Worm (Caenorhabditis elegans) whole organism, L1 larva: ENCODE data around the gene srh-201.

ENCODE experiments used
- C04F5.9 ChIP-seq: sonication (generic microtip); optimal IDR thresholded peaks from 2 replicates; lab custom pipeline; 2016; ENCODE audit warnings: missing genetic modification characterization, missing compliant biosample characterization
- C34B4.2 ChIP-seq: sonication (generic microtip); optimal IDR thresholded peaks from 2 replicates; lab custom pipeline; 2017; ENCODE audit warnings: mild to moderate bottlenecking, missing genetic modification characterization, missing compliant biosample characterization
- Y116A8C.19 ChIP-seq: sonication (generic microtip); optimal IDR thresholded peaks from 2 replicates; lab custom pipeline; 2016; ENCODE audit warnings: missing compliant biosample characterization, missing genetic modification characterization, borderline replicate concordance
- blmp-1 ChIP-seq: fragments of 150-350 bp; optimal IDR thresholded peaks from 2 replicates; lab custom pipeline; 2014; ENCODE audit warnings: missing biosample characterization, missing genetic modification characterization
- ceh-63 ChIP-seq: fragments of 200-800 bp; sonication (Bioruptor generic); optimal IDR thresholded peaks from 2 replicates; lab custom pipeline; 2018; ENCODE audit warnings: mild to moderate bottlenecking, missing genetic modification characterization, missing compliant biosample characterization
- ceh-90 ChIP-seq: sonication (generic microtip); optimal IDR thresholded peaks from 2 replicates; lab custom pipeline; 2016; ENCODE audit warnings: missing genetic modification characterization, missing compliant biosample characterization
- ces-1 ChIP-seq: fragments of 150-350 bp; optimal IDR thresholded peaks from 2 replicates; lab custom pipeline; 2014; ENCODE audit warnings: missing biosample characterization, missing genetic modification reagents, missing genetic modification characterization
- dpl-1 ChIP-seq, 3 experiments: fragments of 150-350 bp in 2 of 3; sonication (generic microtip) in 1 of 3; optimal IDR thresholded peaks; 2 replicates each; lab custom pipeline; 2014 to 2017; ENCODE audit warnings: missing biosample characterization in 3 of 3, missing genetic modification characterization in 3 of 3, missing genetic modification reagents in 3 of 3
- efl-1 ChIP-seq, 4 experiments: fragments of 150-350 bp; optimal IDR thresholded peaks in 3 of 4; peaks in 1 of 4; 1 replicate in 1 of 4; 2 replicates in 3 of 4; lab custom pipeline; 2014; ENCODE audit warnings: missing biosample characterization in 2 of 4, missing genetic modification characterization in 2 of 4, missing genetic modification reagents in 2 of 4
- egl-13 ChIP-seq: sonication (generic microtip); optimal IDR thresholded peaks from 2 replicates; lab custom pipeline; 2016; ENCODE audit warnings: missing genotype, missing genetic modification reagents, missing genetic modification characterization, missing compliant biosample characterization
- egl-27 ChIP-seq, 2 experiments: fragments of 150-350 bp in 1 of 2; sonication (generic microtip); optimal IDR thresholded peaks; 3 replicates each; lab custom pipeline; 2017 to 2018; ENCODE audit warnings: missing biosample characterization in 2 of 2, missing genetic modification characterization in 2 of 2, missing genetic modification reagents in 2 of 2
- elt-2 ChIP-seq: sonication (generic microtip); optimal IDR thresholded peaks from 2 replicates; lab custom pipeline; 2016; ENCODE audit warnings: missing genetic modification characterization, mild to moderate bottlenecking, inconsistent platforms, missing compliant biosample characterization, missing genetic modification reagents
- elt-3 ChIP-seq, 6 experiments: fragments of 150-350 bp in 1 of 6; sonication (generic microtip); optimal IDR thresholded peaks; 2 replicates each; lab custom pipeline; 2017 to 2018; ENCODE audit warnings: missing biosample characterization in 6 of 6, missing genetic modification characterization in 6 of 6, inconsistent platforms in 1 of 6
- ets-5 ChIP-seq: fragments of 200-800 bp; sonication (Bioruptor generic); IDR thresholded peaks from 2 replicates; pipeline ENCODE4 v1.3.6; 2022; ENCODE audit warnings: missing genetic modification characterization, missing compliant biosample characterization
- fkh-4 ChIP-seq: sonication (generic microtip); optimal IDR thresholded peaks from 2 replicates; lab custom pipeline; 2016; ENCODE audit warnings: missing compliant biosample characterization, missing genetic modification characterization, borderline replicate concordance
- fkh-8 ChIP-seq: sonication (generic microtip); optimal IDR thresholded peaks from 2 replicates; lab custom pipeline; 2016; ENCODE audit warnings: mild to moderate bottlenecking, missing genetic modification characterization, missing compliant biosample characterization
- fos-1 ChIP-seq: fragments of 150-350 bp; optimal IDR thresholded peaks from 2 replicates; lab custom pipeline; 2014; ENCODE audit warnings: missing biosample characterization, missing genetic modification characterization
- hlh-4 ChIP-seq: sonication (generic microtip); optimal IDR thresholded peaks from 2 replicates; lab custom pipeline; 2016; ENCODE audit warnings: mild to moderate bottlenecking, missing genetic modification characterization, missing compliant biosample characterization
- hpl-2 ChIP-seq: fragments of 150-350 bp; optimal IDR thresholded peaks from 2 replicates; lab custom pipeline; 2014; ENCODE audit warnings: missing biosample characterization, missing genetic modification reagents, missing genetic modification characterization
- isw-1 ChIP-seq: fragments of 200-800 bp; sonication (Bioruptor generic); IDR thresholded peaks from 2 replicates; pipeline ENCODE4 v1.3.6; 2022; ENCODE audit warnings: missing genetic modification characterization, missing compliant biosample characterization
- jun-1 ChIP-seq: fragments of 150-350 bp; optimal IDR thresholded peaks from 2 replicates; lab custom pipeline; 2014; ENCODE audit warnings: missing biosample characterization, missing genetic modification reagents, missing genetic modification characterization
- lin-35 ChIP-seq, 2 experiments: fragments of 150-350 bp; optimal IDR thresholded peaks; 2 replicates each; lab custom pipeline; 2014; ENCODE audit warnings: missing biosample characterization in 2 of 2, missing genetic modification characterization in 2 of 2, missing genetic modification reagents in 2 of 2
- lin-39 ChIP-seq: fragments of 150-350 bp; optimal IDR thresholded peaks from 2 replicates; lab custom pipeline; 2014; ENCODE audit warnings: missing biosample characterization, missing genetic modification reagents, missing genetic modification characterization
- lsy-2 ChIP-seq, 2 experiments: fragments of 150-350 bp; optimal IDR thresholded peaks; 2 replicates each; lab custom pipeline; 2014; ENCODE audit warnings: missing biosample characterization in 2 of 2, missing genetic modification characterization in 2 of 2
- mep-1 ChIP-seq: fragments of 150-350 bp; optimal IDR thresholded peaks from 2 replicates; lab custom pipeline; 2014; ENCODE audit warnings: missing biosample characterization, missing genetic modification characterization
- nhr-11 ChIP-seq: fragments of 150-350 bp; optimal IDR thresholded peaks from 2 replicates; lab custom pipeline; 2014; ENCODE audit warnings: missing biosample characterization, missing genetic modification characterization
- nhr-19 ChIP-seq: fragments of 200-800 bp; sonication (Bioruptor generic); conservative IDR thresholded peaks from 2 replicates; pipeline ENCODE4 v1.3.6; 2022; ENCODE audit warnings: missing genetic modification characterization, missing compliant biosample characterization
- nhr-20 ChIP-seq: sonication (generic microtip); optimal IDR thresholded peaks from 2 replicates; lab custom pipeline; 2016; ENCODE audit warnings: mild to moderate bottlenecking, missing genetic modification characterization, missing compliant biosample characterization
- nhr-71 ChIP-seq: sonication (generic microtip); optimal IDR thresholded peaks from 2 replicates; lab custom pipeline; 2016; ENCODE audit warnings: mild to moderate bottlenecking, missing genetic modification characterization, moderate library complexity, missing compliant biosample characterization
- nhr-76 ChIP-seq: sonication (generic microtip); optimal IDR thresholded peaks from 2 replicates; lab custom pipeline; 2017; ENCODE audit warnings: missing biosample characterization, missing genetic modification characterization
- nhr-77 ChIP-seq: fragments of 150-350 bp; optimal IDR thresholded peaks from 2 replicates; lab custom pipeline; 2014; ENCODE audit warnings: missing biosample characterization, missing genetic modification characterization
- nhr-84 ChIP-seq: sonication (generic microtip); optimal IDR thresholded peaks from 2 replicates; lab custom pipeline; 2017; ENCODE audit warnings: missing biosample characterization, missing genetic modification characterization
- nhr-85 ChIP-seq: sonication (generic microtip); peaks from one replicate; lab custom pipeline; 2016; ENCODE audit warnings: missing genetic modification characterization, inconsistent platforms, missing compliant biosample characterization
- pag-3 ChIP-seq: sonication (generic microtip); optimal IDR thresholded peaks from 2 replicates; lab custom pipeline; 2017; ENCODE audit warnings: missing genetic modification characterization, mild to moderate bottlenecking, missing compliant biosample characterization, antibody characterized with exemption, borderline replicate concordance; ENCODE audit not compliant: insufficient read depth
- pax-3 ChIP-seq: fragments of 200-800 bp; sonication (Bioruptor generic); optimal IDR thresholded peaks from 2 replicates; lab custom pipeline; 2018; ENCODE audit warnings: mild to moderate bottlenecking, missing genetic modification characterization, moderate library complexity, missing compliant biosample characterization
- pqm-1 ChIP-seq: sonication (generic microtip); optimal IDR thresholded peaks from 3 replicates; lab custom pipeline; 2017; ENCODE audit warnings: missing biosample characterization, missing genetic modification characterization
- rnt-1 ChIP-seq: sonication (generic microtip); optimal IDR thresholded peaks from 2 replicates; lab custom pipeline; 2016; ENCODE audit warnings: mild to moderate bottlenecking, missing genetic modification characterization, moderate library complexity, missing compliant biosample characterization
- snpc-4 ChIP-seq: fragments of 150-350 bp; optimal IDR thresholded peaks from 2 replicates; lab custom pipeline; 2014; ENCODE audit warnings: missing biosample characterization, missing genetic modification characterization
- snu-23 ChIP-seq: sonication (generic microtip); optimal IDR thresholded peaks from 2 replicates; lab custom pipeline; 2016; ENCODE audit warnings: missing genetic modification characterization, missing compliant biosample characterization
- sup-37 ChIP-seq: fragments of 200-800 bp; sonication (Bioruptor generic); optimal IDR thresholded peaks from 2 replicates; lab custom pipeline; 2018; ENCODE audit warnings: mild to moderate bottlenecking, missing genetic modification characterization, missing compliant biosample characterization
- unc-130 ChIP-seq: fragments of 150-350 bp; optimal IDR thresholded peaks from 2 replicates; lab custom pipeline; 2017; ENCODE audit warnings: missing biosample characterization, missing genetic modification characterization, inconsistent platforms
- unc-30 ChIP-seq: sonication (generic microtip); optimal IDR thresholded peaks from 2 replicates; lab custom pipeline; 2017; ENCODE audit warnings: missing biosample characterization, missing genetic modification characterization
- unc-86 ChIP-seq: sonication (generic microtip); optimal IDR thresholded peaks from 2 replicates; lab custom pipeline; 2016; ENCODE audit warnings: missing genetic modification characterization, missing compliant biosample characterization
- vab-15 ChIP-seq: sonication (generic microtip); optimal IDR thresholded peaks from 2 replicates; lab custom pipeline; 2017; ENCODE audit warnings: missing genotype, mild to moderate bottlenecking, missing genetic modification characterization, missing compliant biosample characterization
- zip-4 ChIP-seq: fragments of 200-800 bp; sonication (Bioruptor generic); optimal IDR thresholded peaks from 2 replicates; lab custom pipeline; 2018; ENCODE audit warnings: mild to moderate bottlenecking, missing genetic modification characterization, moderate library complexity, missing compliant biosample characterization
- ztf-11 ChIP-seq, 2 experiments: sonication (generic microtip); optimal IDR thresholded peaks; 2 replicates each; lab custom pipeline; 2016 to 2017; ENCODE audit warnings: missing genetic modification characterization in 2 of 2, missing biosample characterization in 1 of 2, missing compliant biosample characterization in 1 of 2
- ztf-4 ChIP-seq: fragments of 150-350 bp; optimal IDR thresholded peaks from 2 replicates; lab custom pipeline; 2014; ENCODE audit warnings: missing biosample characterization, missing genetic modification characterization

The srh-201 gene

DNA sequence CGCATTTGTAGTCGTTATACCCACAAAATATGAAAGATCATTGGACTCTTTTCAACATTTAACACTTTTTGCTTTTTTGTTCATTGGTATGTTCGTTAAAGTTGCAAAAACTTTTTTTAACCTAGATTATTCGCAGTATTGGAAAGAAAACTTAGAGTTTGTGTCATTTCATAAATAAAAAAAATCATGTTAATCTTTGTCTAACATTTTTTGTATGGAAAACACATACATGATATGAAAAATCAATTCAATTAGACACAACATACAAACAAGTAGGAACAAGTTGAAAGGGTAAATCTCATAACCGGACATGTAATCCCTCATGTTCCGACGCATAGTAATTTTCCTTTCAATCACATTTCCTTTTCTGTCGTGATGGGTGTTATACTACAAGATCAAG lies 12.5 kb downstream of the srh-201 start, which contains the start of gene F59E11.2:
F59E11.2 (plus strand) TSS at position 301 of the 400 bp plus-strand sequence.
- no peak for TF ChIP-seq unc-30 (tag; lab: Kevin White, UChicago)
- TF ChIP-seq, all 84 proteins: peak for 0

DNA sequence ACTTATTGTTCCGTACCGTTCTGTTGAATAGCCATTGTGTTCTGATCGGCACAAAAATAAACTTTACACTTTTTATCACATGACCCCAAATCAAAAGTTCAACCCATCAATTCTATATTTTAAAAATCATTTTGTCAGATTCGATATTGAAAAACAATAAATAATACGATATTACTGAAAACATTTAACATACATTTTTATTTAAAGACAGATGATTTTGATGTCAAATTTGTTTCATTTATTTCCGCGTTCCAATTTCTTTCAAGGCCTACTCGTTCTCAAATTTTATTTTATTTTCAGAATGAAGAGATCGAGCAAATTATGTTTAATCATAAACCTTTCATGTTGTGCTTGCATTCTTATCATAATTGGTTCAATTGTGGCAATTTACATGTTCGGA lies 18.9 kb downstream of the srh-201 start, which contains the start of gene F59E11.5:
F59E11.5 (plus strand) TSS at position 301 of the 400 bp plus-strand sequence.
- no peak for TF ChIP-seq hlh-4 (tag; lab: Kevin White, UChicago)
- TF ChIP-seq nhr-11 = no peak
- TF ChIP-seq ceh-63 = no peak
- no peak for TF ChIP-seq C34B4.2 (tag; lab: Kevin White, UChicago)
- no peak for TF ChIP-seq lin-35 (GFP tag; optimal IDR thresholded peaks at IDR 0.05; lab: Kevin White, UChicago)
- no peak for TF ChIP-seq ceh-90 (tag; lab: Kevin White, UChicago)
- no peak for TF ChIP-seq unc-130 (tag; lab: Kevin White, UChicago)
- no peak for TF ChIP-seq nhr-19 (GFP tag; lab: Robert Waterston, UW)
- no peak for TF ChIP-seq jun-1 (tag; lab: Kevin White, UChicago)
- no peak for TF ChIP-seq nhr-84 (tag; lab: Kevin White, UChicago)
- TF ChIP-seq ces-1 (GFP tag; lab: Kevin White, UChicago) = no peak
- no peak for TF ChIP-seq hpl-2 (GFP tag; lab: Kevin White, UChicago)
- TF ChIP-seq, all 84 proteins: peak for 0

DNA sequence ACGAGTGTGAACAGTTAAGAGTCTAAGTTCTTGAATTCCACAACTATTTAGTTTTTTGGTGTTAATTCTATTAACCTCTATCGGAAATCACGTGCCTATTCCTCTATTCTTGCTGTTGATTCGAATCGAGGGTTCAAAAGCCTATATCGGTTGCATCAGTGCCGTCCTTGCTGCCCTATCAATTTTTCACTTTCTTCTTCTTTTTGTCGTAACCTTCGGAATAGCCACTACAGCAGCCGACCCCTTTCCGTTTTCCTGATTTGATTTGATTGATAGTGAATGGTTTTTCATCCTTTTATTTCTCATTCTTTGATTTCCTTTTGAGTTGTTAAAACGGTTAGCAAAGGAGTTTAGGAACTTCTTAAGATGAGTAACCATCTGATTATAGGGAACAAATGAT lies 19.4 kb downstream of the srh-201 start:
- no peak for TF ChIP-seq fkh-4
- no peak for TF ChIP-seq fkh-8 (tag; lab: Kevin White, UChicago)
- no peak for TF ChIP-seq pag-3 (tag; lab: Kevin White, UChicago)
- TF ChIP-seq Y116A8C.19 (tag; lab: Kevin White, UChicago) = no peak
- TF ChIP-seq snu-23 (GFP tag; lab: Kevin White, UChicago) = peak; percentile 48
- no peak for TF ChIP-seq jun-1 (tag; lab: Kevin White, UChicago)
- no peak for TF ChIP-seq nhr-11
- no peak for TF ChIP-seq unc-86 (tag; lab: Kevin White, UChicago)
- TF ChIP-seq isw-1 = no peak
- no peak for TF ChIP-seq efl-1 (optimal IDR thresholded peaks at IDR 0.05; lab: Kevin White, UChicago)
- no peak for TF ChIP-seq efl-1 (GFP tag; optimal IDR thresholded peaks at IDR 0.05 in 1 of 2; lab: Kevin White, UChicago)
- peak in 4 of 6 experiments; percentile 44 to 91 (median 86) for TF ChIP-seq elt-3 (tag; optimal IDR thresholded peaks at IDR 0.05; lab: Kevin White, UChicago)
- TF ChIP-seq blmp-1 (tag; lab: Kevin White, UChicago) = peak; percentile 96
- no peak for TF ChIP-seq ets-5
- no peak for TF ChIP-seq rnt-1 (tag; lab: Kevin White, UChicago)
- peak; percentile 93 for TF ChIP-seq nhr-85
- TF ChIP-seq lin-35 (GFP tag; optimal IDR thresholded peaks at IDR 0.05; lab: Kevin White, UChicago) = no peak
- TF ChIP-seq nhr-77 (tag; lab: Kevin White, UChicago) = no peak
- no peak for TF ChIP-seq vab-15 (tag; lab: Kevin White, UChicago)
- TF ChIP-seq nhr-20 (tag; lab: Kevin White, UChicago) = peak; percentile 63
- TF ChIP-seq nhr-71 (tag; lab: Kevin White, UChicago) = peak; percentile 30
- TF ChIP-seq dpl-1 (GFP tag; optimal IDR thresholded peaks at IDR 0.05; lab: Kevin White, UChicago) = no peak
- no peak for TF ChIP-seq pqm-1 (tag; lab: Kevin White, UChicago)
- no peak for TF ChIP-seq hpl-2 (GFP tag; lab: Kevin White, UChicago)
- TF ChIP-seq ceh-90 (tag; lab: Kevin White, UChicago) = no peak
- TF ChIP-seq lsy-2 (tag; optimal IDR thresholded peaks at IDR 0.05; lab: Kevin White, UChicago) = peak in 1 of 2 experiments; percentile 3
- TF ChIP-seq ztf-11 (tag; optimal IDR thresholded peaks at IDR 0.05; lab: Kevin White, UChicago) = no peak
- TF ChIP-seq nhr-19 (GFP tag; lab: Robert Waterston, UW) = peak; percentile 11
- no peak for TF ChIP-seq snpc-4
- no peak for TF ChIP-seq lin-39
- TF ChIP-seq pax-3 (tag; lab: Kevin White, UChicago) = no peak
- no peak for TF ChIP-seq elt-2 (tag; lab: Kevin White, UChicago)
- TF ChIP-seq egl-27 (tag; optimal IDR thresholded peaks at IDR 0.05; lab: Kevin White, UChicago) = no peak
- TF ChIP-seq egl-13 (tag; lab: Kevin White, UChicago) = no peak
- no peak for TF ChIP-seq zip-4 (GFP tag; lab: Kevin White, UChicago)
- no peak for TF ChIP-seq ztf-4
- no peak for TF ChIP-seq hlh-4 (tag; lab: Kevin White, UChicago)
- TF ChIP-seq fos-1 (tag; lab: Kevin White, UChicago) = no peak
- no peak for TF ChIP-seq sup-37 (GFP tag; lab: Kevin White, UChicago)
- no peak for TF ChIP-seq unc-30 (tag; lab: Kevin White, UChicago)
- no peak for TF ChIP-seq C04F5.9 (tag; lab: Kevin White, UChicago)
- TF ChIP-seq nhr-76 = no peak
- TF ChIP-seq mep-1 (tag; lab: Kevin White, UChicago) = no peak
